Fruit fly (Drosophila melanogaster): ENCODE data around the gene CG3323.

DNA sequence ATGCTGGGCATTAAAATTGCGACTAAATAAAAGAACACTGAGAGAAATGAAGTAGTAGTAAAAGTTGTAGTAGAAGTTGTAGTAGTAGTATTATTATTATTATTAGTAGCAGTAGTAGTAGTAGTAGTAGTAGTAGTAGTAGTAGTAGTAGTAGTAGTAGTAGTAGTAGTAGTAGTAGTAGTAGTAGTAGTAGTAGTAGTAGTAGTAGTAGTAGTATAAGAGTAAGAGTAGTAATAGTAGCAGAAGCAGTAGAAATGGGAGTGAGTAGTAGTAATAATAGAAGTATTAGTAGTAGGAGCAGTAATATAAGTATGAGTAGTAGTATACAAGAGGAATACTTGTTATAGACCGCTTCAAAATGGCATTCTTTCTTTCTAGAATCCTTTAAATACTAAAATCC, 5.5 kb downstream of the CG3323 start:
- no peak for TF ChIP-seq CG8388 (GFP tag; optimal IDR thresholded peaks at IDR 0.05)
- TF ChIP-seq stwl (tag; optimal IDR thresholded peaks at IDR 0.05): no peak
- no peak for TF ChIP-seq Antp (GFP tag; optimal IDR thresholded peaks at IDR 0.05)
- no peak for TF ChIP-seq CG13424 (tag; optimal IDR thresholded peaks at IDR 0.05)
- TF ChIP-seq fru (optimal IDR thresholded peaks at IDR 0.05): no peak
